Comparison of ENCODE assay signal across 3 worm cellular contexts in genomic region chrX:8152560-8153043, ce11.
TF ChIP-seq lines count a peak whose summit lies in the region.
"Not testable (repeated sequence)": the region's sequence is repeated elsewhere in the genome, so short reads cannot be mapped to it uniquely, and the experiment has no call there.

No protein-coding gene starts in this region.

TF ChIP-seq in whole organism, L3 larva, 47 proteins besides CTCF, POLR2A, EP300 and RAD21:
- peak; percentile 2 for TF ChIP-seq elt-2 (tag; optimal IDR thresholded peaks at IDR 0.05; lab: Kevin White, UChicago)
TF ChIP-seq in whole organism, L3 larva: peak in this region for 1; not testable (repeated sequence) for 46.

TF ChIP-seq in whole organism, L4 larva, 104 proteins besides CTCF, POLR2A, EP300 and RAD21:
- peak; percentile 45; the same call in 1 of the 2 replicates for TF ChIP-seq php-3 (GFP tag; IDR thresholded peaks at IDR 0.05; lab: Robert Waterston, UW)
- TF ChIP-seq arid-1 (GFP tag; conservative IDR thresholded peaks at IDR 0.05; lab: Robert Waterston, UW): peak; percentile 58; the same call in 1 of the 2 replicates
- peak; percentile 32 for TF ChIP-seq nhr-102 (tag; optimal IDR thresholded peaks at IDR 0.05; lab: Kevin White, UChicago)
- peak; percentile 72; the same call in 1 of the 2 replicates for TF ChIP-seq Y48G9A.11 (GFP tag; IDR thresholded peaks at IDR 0.05; lab: Robert Waterston, UW)
- TF ChIP-seq hlh-30 (tag; optimal IDR thresholded peaks at IDR 0.05; lab: Kevin White, UChicago; ENCODE audit: insufficient read depth): peak; percentile 52
- peak; percentile 71; the same call in 1 of the 2 replicates for TF ChIP-seq pha-4 (GFP tag; IDR thresholded peaks at IDR 0.05; lab: Robert Waterston, UW)
- not testable (repeated sequence) for TF ChIP-seq pha-4 (tag; optimal IDR thresholded peaks at IDR 0.05; lab: Kevin White, UChicago)
- 0 out of 2 replicates have a peak, but pooled peaks have one; percentile 51 for TF ChIP-seq ctbp-1 (GFP tag; IDR thresholded peaks at IDR 0.05; lab: Robert Waterston, UW)
- peak; percentile 32 for TF ChIP-seq nhr-48 (tag; optimal IDR thresholded peaks at IDR 0.05; lab: Kevin White, UChicago)
- peak; percentile 34 for TF ChIP-seq T20F7.1 (GFP tag; optimal IDR thresholded peaks at IDR 0.05; lab: Kevin White, UChicago)
- peak; percentile 46; the same call in 1 of the 2 replicates for TF ChIP-seq T26A8.4 (GFP tag; IDR thresholded peaks at IDR 0.05; lab: Robert Waterston, UW)
- peak; percentile 85 for TF ChIP-seq dmd-8 (GFP tag; IDR thresholded peaks at IDR 0.05; lab: Robert Waterston, UW)
- 0 out of 4 replicates have a peak, but pooled peaks of 1 of the 2 experiments have one; percentile 47 for TF ChIP-seq madf-5 (GFP tag; IDR thresholded peaks at IDR 0.05; lab: Robert Waterston, UW)
- 0 out of 2 replicates have a peak, but pooled peaks have one; percentile 45 for TF ChIP-seq vab-7 (GFP tag; IDR thresholded peaks at IDR 0.05; lab: Robert Waterston, UW)
- peak; percentile 78; the same call in 1 of the 2 replicates for TF ChIP-seq snpc-1.2 (GFP tag; IDR thresholded peaks at IDR 0.05; lab: Robert Waterston, UW)
- 0 out of 2 replicates have a peak, but pooled peaks have one; percentile 23 for TF ChIP-seq D1046.2 (GFP tag; IDR thresholded peaks at IDR 0.05; lab: Robert Waterston, UW)
- 0 out of 2 replicates have a peak, but pooled peaks have one; percentile 18 for TF ChIP-seq zip-11 (GFP tag; IDR thresholded peaks at IDR 0.05; lab: Robert Waterston, UW)
- peak; percentile 58; the same call in 1 of the 2 replicates for TF ChIP-seq F26F4.8 (GFP tag; conservative IDR thresholded peaks at IDR 0.05; lab: Robert Waterston, UW)
- peak; percentile 32; the same call in 1 of the 2 replicates for TF ChIP-seq dmd-6 (GFP tag; IDR thresholded peaks at IDR 0.05; lab: Robert Waterston, UW)
- peak; percentile 80; the same call in 1 of the 2 replicates for TF ChIP-seq egl-43 (GFP tag; IDR thresholded peaks at IDR 0.05; lab: Robert Waterston, UW)
- peak; percentile 63 for TF ChIP-seq lim-7 (GFP tag; IDR thresholded peaks at IDR 0.05; lab: Robert Waterston, UW)
- peak; percentile 63 for TF ChIP-seq lin-38 (GFP tag; IDR thresholded peaks at IDR 0.05; lab: Robert Waterston, UW)
- 0 out of 2 replicates have a peak, but pooled peaks have one; percentile 42 for TF ChIP-seq zfp-3 (GFP tag; conservative IDR thresholded peaks at IDR 0.05; lab: Robert Waterston, UW)

TF ChIP-seq in whole organism, young adult, 124 proteins besides CTCF, POLR2A, EP300 and RAD21:
- TF ChIP-seq ztf-18 (tag; optimal IDR thresholded peaks at IDR 0.05; lab: Kevin White, UChicago) (peak; percentile 34), tbp1 (GFP tag; optimal IDR thresholded peaks at IDR 0.05; lab: Kevin White, UChicago) (peak; percentile 83), athp-1 (tag; optimal IDR thresholded peaks at IDR 0.05; lab: Kevin White, UChicago) (peak; percentile 6), rcor-1 (GFP tag; IDR thresholded peaks at IDR 0.05; lab: Robert Waterston, UW) (0 out of 2 replicates have a peak, but pooled peaks have one; percentile 22), let-607 (tag; optimal IDR thresholded peaks at IDR 0.05; lab: Kevin White, UChicago) (peak in 1 of 2 experiments; percentile 1), cebp-2 (GFP tag; IDR thresholded peaks at IDR 0.05; lab: Robert Waterston, UW) (peak; percentile 26; the same call in 1 of the 2 replicates), bed-1 (GFP tag; IDR thresholded peaks at IDR 0.05; lab: Robert Waterston, UW) (0 out of 2 replicates have a peak, but pooled peaks have one; percentile 24), madf-6 (GFP tag; IDR thresholded peaks at IDR 0.05; lab: Robert Waterston, UW) (peak; percentile 18; the same call in 1 of the 2 replicates), dox-1 (GFP tag; IDR thresholded peaks at IDR 0.05; lab: Robert Waterston, UW) (peak; percentile 59), mes-4 (tag; optimal IDR thresholded peaks at IDR 0.05; lab: Kevin White, UChicago) (peak; percentile 33), ceh-58 (GFP tag; IDR thresholded peaks at IDR 0.05; lab: Robert Waterston, UW) (0 out of 2 replicates have a peak, but pooled peaks have one; percentile 64), somi-1 (GFP tag; optimal IDR thresholded peaks at IDR 0.05; lab: Kevin White, UChicago) (peak; percentile 6), rec-8 (tag; optimal IDR thresholded peaks at IDR 0.05; lab: Kevin White, UChicago) (peak; percentile 12 to 13), B0261.1 (tag; optimal IDR thresholded peaks at IDR 0.05; lab: Kevin White, UChicago) (peak; percentile 86), die-1 (tag; optimal IDR thresholded peaks at IDR 0.05; lab: Kevin White, UChicago) (peak; percentile 43), repo-1 (tag; optimal IDR thresholded peaks at IDR 0.05; lab: Kevin White, UChicago) (peak; percentile 33), snpc-4 (tag; optimal IDR thresholded peaks at IDR 0.05; lab: Kevin White, UChicago) (peak in 2 of 4 experiments; percentile 4 to 54), pbrm-1 (GFP tag; IDR thresholded peaks at IDR 0.05; lab: Robert Waterston, UW) (peak; percentile 56), hmg-1.2 (GFP tag; IDR thresholded peaks at IDR 0.05; lab: Robert Waterston, UW) (peak; percentile 48), ekl-4 (GFP tag; IDR thresholded peaks at IDR 0.05; lab: Robert Waterston, UW) (0 out of 2 replicates have a peak, but pooled peaks have one; percentile 9), mxl-1 (tag; optimal IDR thresholded peaks at IDR 0.05; lab: Kevin White, UChicago) (peak; percentile 16), D2030.7 (GFP tag; IDR thresholded peaks at IDR 0.05; lab: Robert Waterston, UW) (peak; percentile 84), rpc-1 (optimal IDR thresholded peaks at IDR 0.05; lab: Kevin White, UChicago) (peak; percentile 54), rpc-1 (tag; optimal IDR thresholded peaks at IDR 0.05; lab: Kevin White, UChicago) (peak; percentile 83), lin-26 (GFP tag; IDR thresholded peaks at IDR 0.05; lab: Robert Waterston, UW) (peak; percentile 84)
- not testable (repeated sequence) for TF ChIP-seq snpc-4 (GFP tag; optimal IDR thresholded peaks at IDR 0.05; lab: Kevin White, UChicago)
